Worm (Caenorhabditis elegans): ENCODE data around the gene F14D2.8.

DNA sequence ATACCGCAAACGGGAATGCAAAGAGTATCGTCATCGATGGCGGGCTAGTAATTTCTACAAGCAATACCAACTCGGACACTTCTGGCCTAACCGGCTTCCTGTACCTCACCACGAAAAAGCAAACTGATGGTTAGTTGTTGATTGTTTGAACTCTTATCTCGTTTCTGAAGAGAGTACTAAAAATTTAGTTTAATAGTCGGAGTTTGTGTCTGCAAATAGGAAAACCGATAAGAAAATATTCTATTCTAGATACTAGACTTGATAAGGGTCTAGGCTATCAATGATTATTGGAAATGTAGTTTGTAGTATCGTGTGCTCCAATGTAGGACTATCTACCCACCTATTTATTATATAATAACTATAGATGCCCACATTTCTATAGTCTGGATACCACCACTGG, 30.8 kb downstream of the F14D2.8 start:
- TF ChIP-seq lir-3 (tag; optimal IDR thresholded peaks at IDR 0.05; ENCODE audit: poor library complexity) (no peak), ets-5 (GFP tag; IDR thresholded peaks at IDR 0.05) (no peak), fkh-10 (GFP tag; optimal IDR thresholded peaks at IDR 0.05) (no peak), ces-1 (GFP tag; optimal IDR thresholded peaks at IDR 0.05) (no peak), C16A3.4 (tag; optimal IDR thresholded peaks at IDR 0.05) (no peak), lsy-2 (tag; optimal IDR thresholded peaks at IDR 0.05) (no peak), elt-3 (tag; optimal IDR thresholded peaks at IDR 0.05) (no peak), nhr-11 (tag; optimal IDR thresholded peaks at IDR 0.05) (no peak), ceh-82 (tag; optimal IDR thresholded peaks at IDR 0.05) (no peak), jun-1 (tag; optimal IDR thresholded peaks at IDR 0.05) (no peak)
